Worm (Caenorhabditis elegans): Measurements from ENCODE around the gene F56H9.9.

Gene F56H9.9

ce11 chrV:12636248-12636647, 12.0 kb upstream of the F56H9.9 start:
- peak; percentile 63 for TF ChIP-seq nhr-25 (tag; optimal IDR thresholded peaks at IDR 0.05)
- TF ChIP-seq unc-62 (GFP tag; optimal IDR thresholded peaks at IDR 0.05), result no peak
- peak; percentile 2 for TF ChIP-seq egl-5 (tag; optimal IDR thresholded peaks at IDR 0.05)

ce11 chrV:12635218-12635617, 10.9 kb upstream of the F56H9.9 start:
- TF ChIP-seq pqm-1 (tag; optimal IDR thresholded peaks at IDR 0.05) (peak; percentile 62), jun-1 (tag; optimal IDR thresholded peaks at IDR 0.05) (peak; percentile 63), elt-2 (tag; optimal IDR thresholded peaks at IDR 0.05) (peak; percentile 43), nhr-43 (tag; optimal IDR thresholded peaks at IDR 0.05; ENCODE audit: poor library complexity, severe bottlenecking) (peak; percentile 23), pha-4 (tag; optimal IDR thresholded peaks at IDR 0.05) (peak; percentile 94), tbx-2 (tag; optimal IDR thresholded peaks at IDR 0.05) (no peak), nhr-25 (tag; optimal IDR thresholded peaks at IDR 0.05) (peak; percentile 40), ceh-9 (tag; optimal IDR thresholded peaks at IDR 0.05) (no peak)

- TF ChIP-seq ama-1 (optimal IDR thresholded peaks at IDR 0.05), result no peak
- no peak for TF ChIP-seq nhr-237 (tag; optimal IDR thresholded peaks at IDR 0.05)
- no peak for TF ChIP-seq elt-3 (tag; optimal IDR thresholded peaks at IDR 0.05)
- peak; percentile 32 for TF ChIP-seq egl-5 (tag; optimal IDR thresholded peaks at IDR 0.05)
- TF ChIP-seq mml-1 (tag; optimal IDR thresholded peaks at IDR 0.05), result peak; percentile 76
Observed at ce11 chrV:12634746-12635145, 10.5 kb upstream of the F56H9.9 start.

- no peak for TF ChIP-seq nfya-1 (tag; optimal IDR thresholded peaks at IDR 0.05; ENCODE audit: insufficient read depth)
- peak; percentile 52 for TF ChIP-seq pqm-1 (tag; optimal IDR thresholded peaks at IDR 0.05)
- no peak for TF ChIP-seq mdl-1 (tag; optimal IDR thresholded peaks at IDR 0.05)
- no peak for TF ChIP-seq jun-1 (tag; optimal IDR thresholded peaks at IDR 0.05)
- TF ChIP-seq elt-2 (tag; optimal IDR thresholded peaks at IDR 0.05), result peak; percentile 77
- TF ChIP-seq daf-12 (tag; optimal IDR thresholded peaks at IDR 0.05), result no peak
- no peak for TF ChIP-seq nhr-23 (tag; optimal IDR thresholded peaks at IDR 0.05)
- TF ChIP-seq ama-1 (optimal IDR thresholded peaks at IDR 0.05), result no peak
Observed at ce11 chrV:12634050-12634449, 9.8 kb upstream of the F56H9.9 start.

- TF ChIP-seq nhr-43 (tag; optimal IDR thresholded peaks at IDR 0.05; ENCODE audit: poor library complexity, severe bottlenecking) (no peak), fkh-10 (GFP tag; optimal IDR thresholded peaks at IDR 0.05) (no peak), nhr-11 (tag; optimal IDR thresholded peaks at IDR 0.05) (no peak), ceh-82 (tag; optimal IDR thresholded peaks at IDR 0.05) (no peak), unc-62 (GFP tag; optimal IDR thresholded peaks at IDR 0.05) (no peak), eor-1 (tag; optimal IDR thresholded peaks at IDR 0.05) (no peak), ceh-28 (tag; optimal IDR thresholded peaks at IDR 0.05) (no peak), daf-12 (tag; optimal IDR thresholded peaks at IDR 0.05) (no peak), ZK546.5 (tag; optimal IDR thresholded peaks at IDR 0.05) (no peak), nhr-237 (tag; optimal IDR thresholded peaks at IDR 0.05) (no peak), fkh-2 (tag; optimal IDR thresholded peaks at IDR 0.05) (no peak), fos-1 (tag; optimal IDR thresholded peaks at IDR 0.05) (no peak)
Observed at ce11 chrV:12633046-12633445, 8.8 kb upstream of the F56H9.9 start.

ce11 chrV:12632048-12632447, 7.8 kb upstream of the F56H9.9 start, which contains the start of gene srx-113:
Gene srx-113, minus strand, starts transcription at chrV:12632148.
- no peak for TF ChIP-seq eor-1 (tag; optimal IDR thresholded peaks at IDR 0.05)
- no peak for TF ChIP-seq ceh-16 (tag; optimal IDR thresholded peaks at IDR 0.05)
- TF ChIP-seq lin-15B (tag; optimal IDR thresholded peaks at IDR 0.05), result no peak
- TF ChIP-seq elt-3 (tag; optimal IDR thresholded peaks at IDR 0.05), result no peak
- TF ChIP-seq hmg-11 (tag; optimal IDR thresholded peaks at IDR 0.05), result no peak
- no peak for TF ChIP-seq nhr-12 (tag; optimal IDR thresholded peaks at IDR 0.05)
- TF ChIP-seq fos-1 (tag; optimal IDR thresholded peaks at IDR 0.05), result no peak
- no peak for TF ChIP-seq fkh-2 (tag; optimal IDR thresholded peaks at IDR 0.05)
- TF ChIP-seq nhr-77 (tag; optimal IDR thresholded peaks at IDR 0.05), result no peak
- no peak for TF ChIP-seq snpc-4 (tag; optimal IDR thresholded peaks at IDR 0.05)
- no peak for TF ChIP-seq nhr-76 (tag; optimal IDR thresholded peaks at IDR 0.05)
- TF ChIP-seq ceh-82 (tag; optimal IDR thresholded peaks at IDR 0.05), result no peak
- TF ChIP-seq nhr-11 (tag; optimal IDR thresholded peaks at IDR 0.05), result no peak
- TF ChIP-seq skn-1 (tag; optimal IDR thresholded peaks at IDR 0.05), result no peak
- no peak for TF ChIP-seq ceh-9 (tag; optimal IDR thresholded peaks at IDR 0.05)
- no peak for TF ChIP-seq nhr-23 (tag; optimal IDR thresholded peaks at IDR 0.05)
- no peak for TF ChIP-seq nhr-43 (tag; optimal IDR thresholded peaks at IDR 0.05; ENCODE audit: poor library complexity, severe bottlenecking)
- no peak for TF ChIP-seq nhr-25 (tag; optimal IDR thresholded peaks at IDR 0.05)
- TF ChIP-seq egl-27 (tag; optimal IDR thresholded peaks at IDR 0.05), result no peak
- TF ChIP-seq aly-2 (tag; optimal IDR thresholded peaks at IDR 0.05), result no peak

All from whole organism, L3 larva.